Fruit fly (Drosophila melanogaster): Measurements from ENCODE around the gene CG17564.

dm6 chr2L:19326819-19327425 lies 27.2 kb upstream of the CG17564 start:
- TF ChIP-seq ttk (optimal IDR thresholded peaks at IDR 0.05): no peak
- no peak for TF ChIP-seq Sin3A (optimal IDR thresholded peaks at IDR 0.05)
- TF ChIP-seq psq (optimal IDR thresholded peaks at IDR 0.05): no peak
- TF ChIP-seq insv (optimal IDR thresholded peaks at IDR 0.05): no peak
- no peak for TF ChIP-seq h (optimal IDR thresholded peaks at IDR 0.05)
- TF ChIP-seq Myc (optimal IDR thresholded peaks at IDR 0.05): no peak
